Worm (Caenorhabditis elegans): ENCODE measurements around the gene Y56A3A.30.

Y56A3A.30 gene

ce11 chrIII:11978742-11979141, at the start of gene Y56A3A.30:
Y56A3A.30 (minus strand) TSS chrIII:11979065.
- TF ChIP-seq ahr-1 (tag; optimal IDR thresholded peaks at IDR 0.05) (no peak), nfya-1 (tag; optimal IDR thresholded peaks at IDR 0.05) (peak; percentile 82)

- TF ChIP-seq ceh-24 (tag; optimal IDR thresholded peaks at IDR 0.05): no peak
- no peak for TF ChIP-seq ceh-22 (tag; optimal IDR thresholded peaks at IDR 0.05)
- no peak for TF ChIP-seq nhr-232 (tag; optimal IDR thresholded peaks at IDR 0.05)
- TF ChIP-seq unc-42 (tag; optimal IDR thresholded peaks at IDR 0.05): no peak
- TF ChIP-seq ceh-34 (tag; optimal IDR thresholded peaks at IDR 0.05): no peak
- no peak for TF ChIP-seq fax-1 (tag; optimal IDR thresholded peaks at IDR 0.05)
- no peak for TF ChIP-seq ceh-31 (tag; optimal IDR thresholded peaks at IDR 0.05)
- TF ChIP-seq pros-1 (tag; optimal IDR thresholded peaks at IDR 0.05): no peak
- TF ChIP-seq dve-1 (tag; optimal IDR thresholded peaks at IDR 0.05): no peak
- TF ChIP-seq ets-4 (tag; optimal IDR thresholded peaks at IDR 0.05): no peak
- no peak for TF ChIP-seq Y22D7AL.16 (tag; optimal IDR thresholded peaks at IDR 0.05)
- no peak for TF ChIP-seq dmd-4 (tag; optimal IDR thresholded peaks at IDR 0.05; ENCODE audit: borderline replicate concordance)
- TF ChIP-seq unc-55 (GFP tag; optimal IDR thresholded peaks at IDR 0.05): no peak
- no peak for TF ChIP-seq sox-2 (GFP tag; IDR thresholded peaks at IDR 0.05)
- no peak for TF ChIP-seq npax-4 (tag; optimal IDR thresholded peaks at IDR 0.05)
- no peak for TF ChIP-seq ttx-3 (tag; optimal IDR thresholded peaks at IDR 0.05)
- no peak for TF ChIP-seq pha-2 (tag; optimal IDR thresholded peaks at IDR 0.05)
- no peak for TF ChIP-seq nfya-1 (tag; optimal IDR thresholded peaks at IDR 0.05)
- no peak for TF ChIP-seq syd-9 (tag; optimal IDR thresholded peaks at IDR 0.05)
Measured at ce11 chrIII:12022281-12022680, 43.4 kb upstream of the Y56A3A.30 start.

DNA sequence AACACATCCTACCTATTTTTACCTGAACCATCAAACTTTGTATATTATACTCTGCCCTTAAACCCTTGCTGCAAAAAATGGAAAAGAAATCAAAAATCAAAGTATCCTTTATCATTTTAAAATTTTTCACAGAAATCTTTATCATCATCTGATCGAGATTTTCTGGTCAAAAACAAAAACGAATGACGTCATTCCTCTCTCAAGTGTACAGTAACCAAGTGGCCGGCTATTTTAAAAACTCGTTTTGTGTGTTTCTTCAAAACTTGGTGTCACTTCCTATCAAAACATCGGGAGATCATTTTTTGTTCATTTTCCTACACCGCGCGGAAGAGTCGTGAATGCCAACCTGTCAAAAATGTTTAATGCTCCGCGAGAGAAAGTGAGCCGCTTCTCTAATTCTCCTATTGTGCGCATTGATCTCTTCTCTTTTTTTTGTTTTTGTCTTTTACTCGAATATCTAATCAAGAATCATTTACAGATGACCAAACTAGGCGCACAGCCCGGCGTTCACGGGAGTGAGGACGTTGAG, 41.3 kb upstream of the Y56A3A.30 start, which contains the start of gene brp-1:
Gene brp-1 (plus strand): TSS at position 479 of the 529 bp plus-strand sequence.
- TF ChIP-seq K02D7.2 (tag; optimal IDR thresholded peaks at IDR 0.05): no peak
- no peak for TF ChIP-seq hlh-15 (tag; optimal IDR thresholded peaks at IDR 0.05)
- no peak for TF ChIP-seq ceh-34 (tag; optimal IDR thresholded peaks at IDR 0.05)
- no peak for TF ChIP-seq fax-1 (tag; optimal IDR thresholded peaks at IDR 0.05)
- TF ChIP-seq gmeb-2 (tag; optimal IDR thresholded peaks at IDR 0.05): no peak

DNA sequence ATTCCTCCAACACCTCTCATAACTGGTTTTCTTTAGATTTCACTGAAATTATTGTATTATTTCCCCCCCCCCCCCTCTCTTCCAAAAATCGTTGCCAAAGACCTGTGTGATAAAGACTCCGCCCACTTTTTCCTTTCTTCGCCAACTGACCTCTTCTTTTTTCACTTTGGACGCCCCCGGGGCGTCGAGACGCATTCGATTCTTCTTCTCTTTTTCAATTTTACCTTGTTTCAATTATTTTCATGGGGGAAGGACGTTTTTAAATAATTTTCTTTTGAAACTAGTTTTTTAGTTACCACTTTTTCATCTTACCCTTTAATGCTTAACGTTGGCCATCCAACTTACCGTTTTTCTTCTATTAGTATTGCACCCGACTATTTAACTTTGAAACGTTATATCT, 39.1 kb upstream of the Y56A3A.30 start:
- no peak for TF ChIP-seq dmd-4 (tag; optimal IDR thresholded peaks at IDR 0.05; ENCODE audit: borderline replicate concordance)
- TF ChIP-seq hlh-13 (GFP tag; optimal IDR thresholded peaks at IDR 0.05): no peak
- TF ChIP-seq npax-4 (tag; optimal IDR thresholded peaks at IDR 0.05): no peak
- no peak for TF ChIP-seq ztf-16 (tag; optimal IDR thresholded peaks at IDR 0.05)
- no peak for TF ChIP-seq hlh-30 (tag; optimal IDR thresholded peaks at IDR 0.05; ENCODE audit: insufficient read depth)

DNA sequence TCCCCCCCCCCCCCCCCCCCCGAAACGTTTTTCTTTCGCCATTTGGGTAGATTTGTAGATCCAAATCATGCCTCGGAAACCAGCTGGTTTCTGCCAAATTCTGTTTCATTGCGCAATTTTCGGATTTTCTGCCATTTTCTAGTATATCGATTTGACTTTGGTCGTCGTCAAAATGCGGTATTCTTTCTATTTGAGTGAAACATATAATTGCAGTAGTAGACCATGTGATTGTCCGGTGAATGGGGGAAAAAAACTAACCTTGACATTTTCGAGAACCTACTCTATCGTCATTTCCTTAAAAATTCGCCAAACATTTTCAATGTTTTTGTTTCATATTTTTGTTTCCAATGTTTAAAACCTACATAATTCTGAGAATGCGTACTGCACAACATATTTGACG, 36.7 kb upstream of the Y56A3A.30 start:
- TF ChIP-seq unc-42 (tag; optimal IDR thresholded peaks at IDR 0.05) (no peak), ceh-18 (tag; optimal IDR thresholded peaks at IDR 0.05) (no peak), dve-1 (tag; optimal IDR thresholded peaks at IDR 0.05) (no peak), pag-3 (tag; optimal IDR thresholded peaks at IDR 0.05; ENCODE audit: borderline replicate concordance) (no peak), gmeb-2 (tag; optimal IDR thresholded peaks at IDR 0.05) (no peak), unc-86 (tag; optimal IDR thresholded peaks at IDR 0.05) (no peak), nfya-1 (tag; optimal IDR thresholded peaks at IDR 0.05) (no peak), ceh-6 (GFP tag; optimal IDR thresholded peaks at IDR 0.05) (no peak), T23F11.4 (GFP tag; optimal IDR thresholded peaks at IDR 0.05) (no peak), pqm-1 (tag; optimal IDR thresholded peaks at IDR 0.05) (no peak), ceh-9 (tag; optimal IDR thresholded peaks at IDR 0.05) (no peak), ttx-3 (tag; optimal IDR thresholded peaks at IDR 0.05) (no peak)

Measured in whole organism, late embryonic.